Fruit fly (Drosophila melanogaster) Kc167 (cell line): ENCODE data around the gene Coq4.

Experiments used
- Myc ChIP-seq: fragments of >200 bp; optimal IDR thresholded peaks from 2 replicates; lab custom pipeline; 2017; ENCODE audit warnings: missing external identifiers
- Sin3A ChIP-seq: fragments of >200 bp; optimal IDR thresholded peaks from 2 replicates; lab custom pipeline; 2018; ENCODE audit warnings: missing external identifiers
- h ChIP-seq: fragments of >200 bp; optimal IDR thresholded peaks from 3 replicates; lab custom pipeline; 2018; ENCODE audit warnings: missing external identifiers
- insv ChIP-seq: fragments of >200 bp; optimal IDR thresholded peaks from 3 replicates; lab custom pipeline; 2018; ENCODE audit warnings: missing external identifiers
- psq ChIP-seq: fragments of >200 bp; optimal IDR thresholded peaks from 2 replicates; lab custom pipeline; 2017; ENCODE audit warnings: missing external identifiers
- ttk ChIP-seq: sonication (Bioruptor generic); optimal IDR thresholded peaks from 2 replicates; lab custom pipeline; 2017; ENCODE audit warnings: missing external identifiers

Coq4 gene

DNA sequence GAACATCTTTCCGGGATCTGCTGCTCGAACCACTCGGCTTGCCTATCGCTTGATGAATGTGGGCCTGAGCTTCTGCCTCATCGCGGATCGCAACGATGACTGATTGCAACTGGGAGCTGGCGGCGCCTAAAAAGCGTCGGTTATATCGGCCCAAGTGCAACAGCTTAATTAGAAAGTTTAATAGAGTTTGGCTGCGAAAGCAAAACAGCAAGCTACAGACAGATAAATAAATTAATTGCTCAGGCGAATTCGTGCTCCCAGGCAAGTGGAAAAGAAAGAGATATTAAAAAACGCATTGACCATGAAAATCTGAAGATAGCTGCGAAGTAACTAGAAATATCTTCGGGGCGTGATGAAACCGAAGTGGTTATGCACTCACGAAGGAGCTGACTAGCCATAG is 50.8 kb downstream of the Coq4 start, which contains the start of gene CG13728:
TSS of gene CG13728 (minus strand) at position 101 of the 400 bp plus-strand sequence.
- TF ChIP-seq insv (lab: Kevin White, UChicago) (no peak), Myc (lab: Kevin White, UChicago) (no peak), Sin3A (lab: Kevin White, UChicago) (no peak), psq (lab: Kevin White, UChicago) (no peak), h (lab: Kevin White, UChicago) (no peak), ttk (lab: Kevin White, UChicago) (no peak)

dm6 chr3L:17381990-17382389 is 51.4 kb downstream of the Coq4 start:
- TF ChIP-seq ttk (lab: Kevin White, UChicago) (no peak), Sin3A (lab: Kevin White, UChicago) (no peak), h (lab: Kevin White, UChicago) (no peak), psq (lab: Kevin White, UChicago) (no peak), insv (lab: Kevin White, UChicago) (no peak), Myc (lab: Kevin White, UChicago) (no peak)

DNA sequence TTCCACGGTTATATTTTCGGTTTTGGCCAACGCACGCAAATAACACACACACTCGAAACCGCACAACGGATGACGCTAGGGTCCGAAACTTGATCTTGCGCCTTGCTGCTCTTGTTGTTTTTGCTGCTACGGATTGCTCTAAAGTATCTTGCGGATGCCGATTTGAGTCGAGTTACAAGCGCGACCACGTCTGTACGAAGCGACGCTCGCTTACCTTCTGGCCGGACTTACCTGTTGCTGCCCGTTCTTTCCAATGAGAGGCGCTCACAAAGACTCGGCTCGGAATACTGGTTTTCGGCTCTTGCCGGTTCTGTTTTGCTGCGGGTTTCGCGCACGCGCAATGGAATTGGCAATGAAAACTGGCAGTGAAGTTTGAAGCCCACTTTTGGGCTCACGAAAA is 54.1 kb downstream of the Coq4 start, which contains the start of gene Cad74A:
TSS of gene Cad74A (minus strand) at position 220 of the 400 bp plus-strand sequence.
- no peak for TF ChIP-seq ttk (lab: Kevin White, UChicago)
- TF ChIP-seq psq (lab: Kevin White, UChicago): no peak
- TF ChIP-seq insv (lab: Kevin White, UChicago): no peak
- TF ChIP-seq h (lab: Kevin White, UChicago): no peak
- no peak for TF ChIP-seq Sin3A (lab: Kevin White, UChicago)
- no peak for TF ChIP-seq Myc (lab: Kevin White, UChicago)
